In genomic region chr3L:13030055-13030634, dm6 we compare ENCODE assay signal across 5 fruit fly cellular contexts.
TF ChIP-seq lines count a peak whose summit lies in the region.

No protein-coding gene starts in this region.

- no peak for TF ChIP-seq CTCF in whole organism, embryonic (GFP tag; optimal IDR thresholded peaks at IDR 0.05; lab: Kevin White, UChicago)

TF ChIP-seq in whole organism, adult, 20 proteins besides CTCF, POLR2A, EP300 and RAD21:
- TF ChIP-seq tj (GFP tag; optimal IDR thresholded peaks at IDR 0.05; lab: Kevin White, UChicago) (peak; percentile 90), bab1 (GFP tag; optimal IDR thresholded peaks at IDR 0.05; lab: Kevin White, UChicago) (peak; percentile 36), Clk (GFP tag; optimal IDR thresholded peaks at IDR 0.05; lab: Kevin White, UChicago) (no peak), Mnt (GFP tag; optimal IDR thresholded peaks at IDR 0.05; lab: Kevin White, UChicago) (no peak)
TF ChIP-seq in whole organism, adult: peak in this region for 2.

TF ChIP-seq in whole organism, embryonic, 481 proteins besides CTCF, POLR2A, EP300 and RAD21 (continues in another document):
- TF ChIP-seq danr (GFP tag; IDR thresholded peaks at IDR 0.05; lab: Robert Waterston, UW): 0 out of 2 replicates have a peak, but pooled peaks have one; percentile 9
- TF ChIP-seq zf30C (GFP tag; optimal IDR thresholded peaks at IDR 0.05; lab: Kevin White, UChicago): peak; percentile 33
- no peak for TF ChIP-seq CG4617 (GFP tag; optimal IDR thresholded peaks at IDR 0.05; lab: Kevin White, UChicago; ENCODE audit: borderline replicate concordance)
- TF ChIP-seq Xbp1 (GFP tag; optimal IDR thresholded peaks at IDR 0.05; lab: Kevin White, UChicago): peak; percentile 32
- TF ChIP-seq ase (GFP tag; IDR thresholded peaks at IDR 0.05; lab: Robert Waterston, UW): no peak
- TF ChIP-seq phol (tag; optimal IDR thresholded peaks at IDR 0.05; lab: Kevin White, UChicago): peak; percentile 10
- TF ChIP-seq Hmr (GFP tag; optimal IDR thresholded peaks at IDR 0.05; lab: Kevin White, UChicago): no peak
- no peak for TF ChIP-seq pb (GFP tag; optimal IDR thresholded peaks at IDR 0.05; lab: Kevin White, UChicago)
- TF ChIP-seq HLHmδ (GFP tag; optimal IDR thresholded peaks at IDR 0.05; lab: Kevin White, UChicago): no peak
- TF ChIP-seq oc (tag; optimal IDR thresholded peaks at IDR 0.05; lab: Kevin White, UChicago): peak; percentile 40
- no peak for TF ChIP-seq CG16813 (GFP tag; IDR thresholded peaks at IDR 0.05; lab: Robert Waterston, UW; ENCODE audit: partially characterized antibody)
- no peak for TF ChIP-seq CG14050 (GFP tag; IDR thresholded peaks at IDR 0.05; lab: Robert Waterston, UW)
- TF ChIP-seq zfh1 (GFP tag; IDR thresholded peaks at IDR 0.05; lab: Robert Waterston, UW): no peak
- TF ChIP-seq da (GFP tag; optimal IDR thresholded peaks at IDR 0.05; lab: Kevin White, UChicago): no peak
- TF ChIP-seq CG1529 (GFP tag; optimal IDR thresholded peaks at IDR 0.05; lab: Kevin White, UChicago): no peak
- 0 out of 3 replicates have a peak, but pooled peaks have one; percentile 20 for TF ChIP-seq tgo (GFP tag; IDR thresholded peaks at IDR 0.05; lab: Robert Waterston, UW)
- no peak for TF ChIP-seq Elba2 (GFP tag; optimal IDR thresholded peaks at IDR 0.05; lab: Kevin White, UChicago)
- TF ChIP-seq CG32772 (GFP tag; IDR thresholded peaks at IDR 0.05; lab: Robert Waterston, UW): no peak
- TF ChIP-seq CG12219 (GFP tag; optimal IDR thresholded peaks at IDR 0.05; lab: Kevin White, UChicago): no peak
- TF ChIP-seq unpg (GFP tag; optimal IDR thresholded peaks at IDR 0.05; lab: Kevin White, UChicago): peak; percentile 25
- TF ChIP-seq CG13424 (tag; optimal IDR thresholded peaks at IDR 0.05; lab: Kevin White, UChicago): peak; percentile 30

TF ChIP-seq in whole organism, prepupa, 60 proteins besides CTCF, POLR2A, EP300 and RAD21 (continues in another document):
- TF ChIP-seq acj6 (GFP tag; optimal IDR thresholded peaks at IDR 0.05; lab: Kevin White, UChicago): peak; percentile 11
- TF ChIP-seq salr (GFP tag; optimal IDR thresholded peaks at IDR 0.05; lab: Kevin White, UChicago): no peak
- no peak for TF ChIP-seq CG10631 (GFP tag; optimal IDR thresholded peaks at IDR 0.05; lab: Kevin White, UChicago)
- peak; percentile 22 for TF ChIP-seq Ets96B (tag; optimal IDR thresholded peaks at IDR 0.05; lab: Kevin White, UChicago)
- peak; percentile 54 for TF ChIP-seq svp (GFP tag; lab: Kevin White, UChicago)
- peak; percentile 84 for TF ChIP-seq Eip78C (GFP tag; lab: Kevin White, UChicago)
- TF ChIP-seq Blimp-1 (GFP tag; optimal IDR thresholded peaks at IDR 0.05; lab: Kevin White, UChicago): no peak
- TF ChIP-seq CG7368 (GFP tag; optimal IDR thresholded peaks at IDR 0.05; lab: Kevin White, UChicago): no peak
- TF ChIP-seq Hr39 (GFP tag; optimal IDR thresholded peaks at IDR 0.05; lab: Kevin White, UChicago): no peak
- no peak for TF ChIP-seq CG1621 (tag; optimal IDR thresholded peaks at IDR 0.05; lab: Kevin White, UChicago)
- TF ChIP-seq Hr4 (GFP tag; optimal IDR thresholded peaks at IDR 0.05; lab: Kevin White, UChicago): peak; percentile 2
- TF ChIP-seq Sox102F (GFP tag; optimal IDR thresholded peaks at IDR 0.05; lab: Kevin White, UChicago): no peak
- TF ChIP-seq CG34406 (GFP tag; optimal IDR thresholded peaks at IDR 0.05; lab: Kevin White, UChicago): peak; percentile 20
- no peak for TF ChIP-seq CG4318 (GFP tag; optimal IDR thresholded peaks at IDR 0.05; lab: Kevin White, UChicago)
- TF ChIP-seq CG6792 (GFP tag; optimal IDR thresholded peaks at IDR 0.05; lab: Kevin White, UChicago): no peak
- TF ChIP-seq CG8319 (GFP tag; optimal IDR thresholded peaks at IDR 0.05; lab: Kevin White, UChicago): no peak
- peak; percentile 9 for TF ChIP-seq Met (GFP tag; optimal IDR thresholded peaks at IDR 0.05; lab: Kevin White, UChicago)
- no peak for TF ChIP-seq CG15336 (GFP tag; IDR thresholded peaks at IDR 0.05; lab: Robert Waterston, UW)
- no peak for TF ChIP-seq lz (GFP tag; optimal IDR thresholded peaks at IDR 0.05; lab: Kevin White, UChicago)
- no peak for TF ChIP-seq Lpt (GFP tag; optimal IDR thresholded peaks at IDR 0.05; lab: Kevin White, UChicago)
- TF ChIP-seq dac (GFP tag; optimal IDR thresholded peaks at IDR 0.05; lab: Kevin White, UChicago): no peak
- no peak for TF ChIP-seq cyc (GFP tag; optimal IDR thresholded peaks at IDR 0.05; lab: Kevin White, UChicago)
- TF ChIP-seq CG31627 (GFP tag; optimal IDR thresholded peaks at IDR 0.05; lab: Kevin White, UChicago): peak; percentile 1
- TF ChIP-seq achi (GFP tag; optimal IDR thresholded peaks at IDR 0.05; lab: Kevin White, UChicago): no peak

TF ChIP-seq in whole organism, pupa, 21 proteins besides CTCF, POLR2A, EP300 and RAD21:
- TF ChIP-seq fd96Ca (GFP tag; IDR thresholded peaks at IDR 0.05; lab: Robert Waterston, UW) (no peak), EcR (GFP tag; optimal IDR thresholded peaks at IDR 0.05; lab: Kevin White, UChicago) (no peak), CG8159 (tag; optimal IDR thresholded peaks at IDR 0.05; lab: Kevin White, UChicago) (peak; percentile 28), CG15710 (tag; optimal IDR thresholded peaks at IDR 0.05; lab: Kevin White, UChicago) (peak; percentile 7), CG8301 (tag; optimal IDR thresholded peaks at IDR 0.05; lab: Kevin White, UChicago) (no peak), Snoo (tag; optimal IDR thresholded peaks at IDR 0.05; lab: Kevin White, UChicago) (no peak), CG17806 (tag; optimal IDR thresholded peaks at IDR 0.05; lab: Kevin White, UChicago) (no peak), Pif1A (GFP tag; optimal IDR thresholded peaks at IDR 0.05; lab: Kevin White, UChicago) (peak; percentile 35), CG10348 (GFP tag; IDR thresholded peaks at IDR 0.05; lab: Robert Waterston, UW) (no peak), Pif1B (GFP tag; optimal IDR thresholded peaks at IDR 0.05; lab: Kevin White, UChicago) (peak; percentile 11), CG12605 (GFP tag; IDR thresholded peaks at IDR 0.05; lab: Robert Waterston, UW) (no peak)

TF ChIP-seq in whole organism, wandering third instar larva, 38 proteins besides CTCF, POLR2A, EP300 and RAD21:
- TF ChIP-seq fru (GFP tag; optimal IDR thresholded peaks at IDR 0.05; lab: Kevin White, UChicago) (peak; percentile 20), rgr (GFP tag; optimal IDR thresholded peaks at IDR 0.05; lab: Kevin White, UChicago) (peak; percentile 13), h (GFP tag; optimal IDR thresholded peaks at IDR 0.05; lab: Kevin White, UChicago) (peak; percentile 24), dl (GFP tag; optimal IDR thresholded peaks at IDR 0.05; lab: Kevin White, UChicago; ENCODE audit: insufficient read depth in 1 of 2, partially characterized antibody in 2 of 2) (no peak), OdsH (GFP tag; optimal IDR thresholded peaks at IDR 0.05; lab: Kevin White, UChicago) (no peak), Mio (GFP tag; optimal IDR thresholded peaks at IDR 0.05; lab: Kevin White, UChicago) (no peak)
TF ChIP-seq in whole organism, wandering third instar larva: peak in this region for 3.
